Worm (Caenorhabditis elegans): ENCODE measurements around the gene T01C3.11.
"Not testable (repeated sequence)": the region's sequence is repeated elsewhere in the genome, so short reads cannot be mapped to it uniquely, and the experiment has no call there.

The T01C3.11 gene

ce11 chrV:15031373-15031772, 32.0 kb downstream of the T01C3.11 start, which contains the start of gene cng-1:
cng-1 (minus strand) TSS chrV:15031473.
- not testable (repeated sequence) for TF ChIP-seq ceh-32 (tag; optimal IDR thresholded peaks at IDR 0.05; ENCODE audit: poor library complexity); T26A8.4 (GFP tag; IDR thresholded peaks at IDR 0.05); dmd-8 (GFP tag; IDR thresholded peaks at IDR 0.05)

DNA sequence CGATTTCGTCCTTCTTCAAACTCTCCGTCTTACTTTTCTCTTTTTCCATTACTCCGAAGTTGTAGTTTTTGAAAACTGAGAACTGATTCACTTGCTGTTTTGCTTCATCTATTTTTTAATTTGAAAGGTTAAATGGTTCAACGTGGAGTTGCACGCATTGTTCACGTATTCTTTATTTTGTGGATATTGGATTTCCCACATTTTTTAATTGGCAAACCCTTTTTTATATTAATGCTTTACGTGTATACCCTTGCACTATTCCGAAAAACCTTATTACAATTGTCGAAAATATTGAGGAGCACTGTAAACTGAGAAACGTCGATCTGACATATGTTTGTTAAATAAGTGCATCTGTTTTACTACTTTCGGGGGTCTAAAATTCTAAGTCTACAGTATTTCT, 37.4 kb downstream of the T01C3.11 start, which contains the start of gene melo-3:
Gene melo-3, minus strand, starts transcription at position 101 of the 400 bp plus-strand sequence.
- not testable (repeated sequence) for TF ChIP-seq nhr-11 (tag; optimal IDR thresholded peaks at IDR 0.05); lin-13 (GFP tag; optimal IDR thresholded peaks at IDR 0.05); daf-12 (tag; optimal IDR thresholded peaks at IDR 0.05)

- peak; percentile 19 for TF ChIP-seq mxl-3 (GFP tag; optimal IDR thresholded peaks at IDR 0.05)
- no peak for TF ChIP-seq daf-16 (GFP tag; optimal IDR thresholded peaks at IDR 0.05)
- peak; percentile 14 for TF ChIP-seq daf-16 (tag; optimal IDR thresholded peaks at IDR 0.05)
- TF ChIP-seq mes-2 (tag; optimal IDR thresholded peaks at IDR 0.05; ENCODE audit: poor library complexity, severe bottlenecking): no peak
- peak; percentile 32 for TF ChIP-seq nhr-28 (tag; optimal IDR thresholded peaks at IDR 0.05)
- TF ChIP-seq aha-1 (tag): peak; percentile 73
- no peak for TF ChIP-seq lin-1 (GFP tag; IDR thresholded peaks at IDR 0.05)
- no peak for TF ChIP-seq R02D3.7 (tag; optimal IDR thresholded peaks at IDR 0.05)
These were observed 48.8 kb downstream of the T01C3.11 start, which contains the start of gene sdc-3 for ce11 chrV:15048107-15048506. sdc-3 (minus strand) TSS chrV:15048207.
